Worm (Caenorhabditis elegans) whole organism, late embryonic: ENCODE measurements around the gene T11F9.1.

Experiments used
- F13H6.1 ChIP-seq: sonication (generic microtip); optimal IDR thresholded peaks from 2 replicates; lab custom pipeline; 2016; ENCODE audit warnings: missing genetic modification characterization, missing compliant biosample characterization
- ama-1 ChIP-seq: fragments of 150-350 bp; optimal IDR thresholded peaks from 2 replicates; lab custom pipeline; 2014
- ceh-18 ChIP-seq: sonication (generic microtip); optimal IDR thresholded peaks from 2 replicates; lab custom pipeline; 2016; ENCODE audit warnings: missing genetic modification characterization, missing compliant biosample characterization
- ets-4 ChIP-seq: sonication (generic microtip); optimal IDR thresholded peaks from 2 replicates; lab custom pipeline; 2016; ENCODE audit warnings: missing genetic modification characterization, missing compliant biosample characterization
- fkh-10 ChIP-seq: fragments of 150-350 bp; optimal IDR thresholded peaks from 2 replicates; lab custom pipeline; 2014; ENCODE audit warnings: missing biosample characterization, missing genetic modification reagents, missing genetic modification characterization
- lin-11 ChIP-seq: fragments of 200-800 bp; sonication (Bioruptor generic); optimal IDR thresholded peaks from 2 replicates; lab custom pipeline; 2018; ENCODE audit warnings: mild to moderate bottlenecking, missing genetic modification characterization, missing compliant biosample characterization
- sox-2 ChIP-seq: fragments of 200-800 bp; sonication (Bioruptor generic); IDR thresholded peaks from 2 replicates; pipeline ENCODE4 v1.3.6; 2022; ENCODE audit warnings: missing genetic modification reagents, missing genetic modification characterization, missing compliant biosample characterization
- ztf-16 ChIP-seq: sonication (generic microtip); optimal IDR thresholded peaks from 2 replicates; lab custom pipeline; 2017; ENCODE audit warnings: missing genetic modification characterization, missing compliant biosample characterization

DNA sequence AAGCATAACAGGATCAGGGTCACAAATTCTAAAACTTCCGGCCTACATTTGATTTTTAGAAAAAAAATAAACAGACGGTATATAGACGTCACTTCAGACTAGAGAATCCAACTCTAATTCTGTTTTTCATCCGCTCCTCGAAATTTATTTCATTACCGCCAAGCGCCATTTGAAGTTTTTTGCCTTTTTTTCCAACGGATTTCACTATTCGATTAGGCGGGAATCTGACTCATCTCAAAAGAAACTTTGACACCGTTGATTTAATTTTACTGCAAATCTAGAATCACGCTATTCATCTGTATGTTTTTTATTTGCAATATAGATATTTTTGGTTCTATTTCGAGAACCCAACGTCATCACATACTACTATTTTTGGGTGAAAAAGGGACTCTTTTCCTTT is 28.5 kb upstream of the T11F9.1 start:
- TF ChIP-seq fkh-10 (GFP tag; lab: Kevin White, UChicago) (no peak), ceh-18 (tag; lab: Kevin White, UChicago) (no peak), sox-2 (GFP tag; lab: Robert Waterston, UW) (no peak), ztf-16 (tag; lab: Kevin White, UChicago) (no peak), F13H6.1 (no peak), ets-4 (tag; lab: Kevin White, UChicago) (no peak), ama-1 (lab: Kevin White, UChicago) (no peak), lin-11 (tag; lab: Kevin White, UChicago) (no peak)
